Worm (Caenorhabditis elegans) whole organism, young adult: ENCODE data around the gene ZK1307.2.

Experiments used
- B0336.3 ChIP-seq: fragments of 200-800 bp; sonication (Bioruptor generic); IDR thresholded peaks from 2 replicates; pipeline ENCODE4 v1.3.6; 2022; ENCODE audit warnings: missing genetic modification characterization, missing compliant biosample characterization
- F23B12.7 ChIP-seq: sonication (generic microtip); optimal IDR thresholded peaks from 2 replicates; lab custom pipeline; 2017; ENCODE audit warnings: missing genetic modification characterization, mild to moderate bottlenecking, missing compliant biosample characterization, antibody characterized with exemption, moderate library complexity; ENCODE audit not compliant: insufficient read depth
- F37B4.10 ChIP-seq: fragments of 200-800 bp; sonication (Bioruptor generic); IDR thresholded peaks from 2 replicates; pipeline ENCODE4 v1.3.6; 2022; ENCODE audit warnings: missing genetic modification characterization, missing compliant biosample characterization
- F49E8.2 ChIP-seq: sonication (generic microtip); optimal IDR thresholded peaks from 3 replicates; lab custom pipeline; 2017; ENCODE audit warnings: missing genetic modification characterization, mild to moderate bottlenecking, missing compliant biosample characterization, antibody characterized with exemption, moderate library complexity; ENCODE audit not compliant: insufficient read depth
- F52B5.7 ChIP-seq: sonication (generic microtip); optimal IDR thresholded peaks from 2 replicates; lab custom pipeline; 2016; ENCODE audit warnings: mild to moderate bottlenecking, missing genetic modification characterization, missing compliant biosample characterization
- F57C9.4 ChIP-seq: sonication (generic microtip); optimal IDR thresholded peaks from 2 replicates; lab custom pipeline; 2017; ENCODE audit warnings: mild to moderate bottlenecking, missing genetic modification characterization, missing compliant biosample characterization
- T07F8.4 ChIP-seq: sonication (generic microtip); optimal IDR thresholded peaks from 2 replicates; lab custom pipeline; 2016; ENCODE audit warnings: mild to moderate bottlenecking, missing genetic modification characterization, moderate library complexity, missing compliant biosample characterization
- Y53G8AR.9 ChIP-seq: fragments of 200-800 bp; sonication (Bioruptor generic); conservative IDR thresholded peaks from 2 replicates; pipeline ENCODE4 v1.3.6; 2022; ENCODE audit warnings: missing genetic modification reagents, missing genetic modification characterization, missing compliant biosample characterization
- Y67H2A.10 ChIP-seq: fragments of 200-800 bp; sonication (Bioruptor generic); conservative IDR thresholded peaks from 2 replicates; pipeline ENCODE4 v1.3.6; 2022; ENCODE audit warnings: missing genetic modification reagents, missing genetic modification characterization, missing compliant biosample characterization
- ZK185.1 ChIP-seq: sonication (generic microtip); optimal IDR thresholded peaks from 2 replicates; lab custom pipeline; 2016; ENCODE audit warnings: mild to moderate bottlenecking, missing genetic modification characterization, missing compliant biosample characterization; ENCODE audit not compliant: poor library complexity, severe bottlenecking
- akir-1 ChIP-seq: fragments of 200-800 bp; sonication (Bioruptor generic); optimal IDR thresholded peaks from 2 replicates; lab custom pipeline; 2018; ENCODE audit warnings: mild to moderate bottlenecking, missing genetic modification characterization, moderate library complexity, missing compliant biosample characterization
- atf-7 ChIP-seq: sonication (generic microtip); optimal IDR thresholded peaks from 2 replicates; lab custom pipeline; 2017; ENCODE audit warnings: mild to moderate bottlenecking, missing genetic modification characterization, missing compliant biosample characterization
- attf-3 ChIP-seq: fragments of 200-800 bp; sonication (Bioruptor generic); conservative IDR thresholded peaks from 2 replicates; pipeline ENCODE4 v1.3.6; 2022; ENCODE audit warnings: missing genetic modification reagents, missing genetic modification characterization, missing compliant biosample characterization
- attf-5 ChIP-seq: fragments of 200-800 bp; sonication (Bioruptor generic); optimal IDR thresholded peaks from 2 replicates; lab custom pipeline; 2018; ENCODE audit warnings: mild to moderate bottlenecking, missing genetic modification characterization, missing compliant biosample characterization
- cebp-1 ChIP-seq, 2 experiments: fragments of 200-800 bp in 1 of 2; sonication (Bioruptor generic) in 1 of 2; sonication (generic microtip) in 1 of 2; IDR thresholded peaks in 1 of 2; optimal IDR thresholded peaks in 1 of 2; 2 replicates each; pipeline versions ENCODE4 v1.3.6 to Lab custom; 2017 to 2022; ENCODE audit warnings: missing compliant biosample characterization in 2 of 2, missing genetic modification characterization in 2 of 2, mild to moderate bottlenecking in 1 of 2, missing genetic modification reagents in 1 of 2, moderate library complexity in 1 of 2
- ceh-91 ChIP-seq: fragments of 200-800 bp; sonication (Bioruptor generic); IDR thresholded peaks from 2 replicates; pipeline ENCODE4 v1.3.6; 2022; ENCODE audit warnings: missing genetic modification reagents, missing genetic modification characterization, missing compliant biosample characterization
- dox-1 ChIP-seq: fragments of 200-800 bp; sonication (Bioruptor generic); IDR thresholded peaks from 2 replicates; pipeline ENCODE4 v1.3.6; 2022; ENCODE audit warnings: missing genetic modification reagents, missing genetic modification characterization, missing compliant biosample characterization
- dpl-1 ChIP-seq: fragments of 150-350 bp; optimal IDR thresholded peaks from 2 replicates; lab custom pipeline; 2014; ENCODE audit warnings: missing biosample characterization, missing genetic modification reagents, missing genetic modification characterization
- egl-18 ChIP-seq: fragments of 200-800 bp; sonication (Bioruptor generic); IDR thresholded peaks from 2 replicates; pipeline ENCODE4 v1.3.6; 2022; ENCODE audit warnings: missing genetic modification reagents, missing genetic modification characterization, missing compliant biosample characterization
- ekl-4 ChIP-seq: fragments of 200-800 bp; sonication (Bioruptor generic); IDR thresholded peaks from 2 replicates; pipeline ENCODE4 v1.3.6; 2022; ENCODE audit warnings: missing genetic modification reagents, missing genetic modification characterization, missing compliant biosample characterization
- gei-17 ChIP-seq: fragments of 200-800 bp; sonication (Bioruptor generic); optimal IDR thresholded peaks from 2 replicates; lab custom pipeline; 2018; ENCODE audit warnings: mild to moderate bottlenecking, missing genetic modification characterization, missing compliant biosample characterization
- hmg-1.2 ChIP-seq: fragments of 200-800 bp; sonication (Bioruptor generic); IDR thresholded peaks from 2 replicates; pipeline ENCODE4 v1.3.6; 2022; ENCODE audit warnings: missing genetic modification reagents, missing genetic modification characterization, missing compliant biosample characterization
- hmg-20 ChIP-seq: fragments of 200-800 bp; sonication (Bioruptor generic); IDR thresholded peaks from 2 replicates; pipeline ENCODE4 v1.3.6; 2022; ENCODE audit warnings: missing genetic modification reagents, missing genetic modification characterization, missing compliant biosample characterization
- let-607 ChIP-seq, 2 experiments: fragments of 200-800 bp in 1 of 2; sonication (Bioruptor generic) in 1 of 2; sonication (generic microtip) in 1 of 2; optimal IDR thresholded peaks; 2 replicates each; lab custom pipeline; 2016 to 2018; ENCODE audit warnings: mild to moderate bottlenecking in 2 of 2, missing compliant biosample characterization in 2 of 2, missing genetic modification characterization in 2 of 2, moderate library complexity in 2 of 2, missing genotype in 1 of 2
- lin-26 ChIP-seq: fragments of 200-800 bp; sonication (Bioruptor generic); IDR thresholded peaks from 2 replicates; pipeline ENCODE4 v1.3.6; 2022; ENCODE audit warnings: missing genetic modification reagents, missing genetic modification characterization, missing compliant biosample characterization
- lsl-1 ChIP-seq: fragments of 200-800 bp; sonication (Bioruptor generic); optimal IDR thresholded peaks from 2 replicates; lab custom pipeline; 2018; ENCODE audit warnings: mild to moderate bottlenecking, missing genetic modification characterization, moderate library complexity, missing compliant biosample characterization
- madf-3 ChIP-seq: fragments of 200-800 bp; sonication (Bioruptor generic); IDR thresholded peaks from 2 replicates; pipeline ENCODE4 v1.3.6; 2022; ENCODE audit warnings: missing genetic modification reagents, missing genetic modification characterization, missing compliant biosample characterization
- mel-28 ChIP-seq: sonication (generic microtip); optimal IDR thresholded peaks from 2 replicates; lab custom pipeline; 2016; ENCODE audit warnings: borderline replicate concordance, mild to moderate bottlenecking, missing genetic modification characterization, missing compliant biosample characterization
- mxl-1 ChIP-seq: sonication (generic microtip); optimal IDR thresholded peaks from 2 replicates; lab custom pipeline; 2016; ENCODE audit warnings: missing genetic modification characterization, missing compliant biosample characterization
- nfya-1 ChIP-seq: sonication (generic microtip); optimal IDR thresholded peaks from 2 replicates; lab custom pipeline; 2017; ENCODE audit warnings: antibody characterized with exemption, missing compliant biosample characterization, missing genetic modification characterization, borderline replicate concordance; ENCODE audit not compliant: insufficient read depth
- nhr-120 ChIP-seq: fragments of 200-800 bp; sonication (Bioruptor generic); IDR thresholded peaks from 2 replicates; pipeline ENCODE4 v1.3.6; 2022; ENCODE audit warnings: missing genetic modification characterization, missing compliant biosample characterization
- nhr-27 ChIP-seq: fragments of 200-800 bp; sonication (Bioruptor generic); optimal IDR thresholded peaks from 2 replicates; lab custom pipeline; 2018; ENCODE audit warnings: mild to moderate bottlenecking, missing genetic modification characterization, moderate library complexity, missing compliant biosample characterization
- nhr-80 ChIP-seq: sonication (generic microtip); optimal IDR thresholded peaks from 2 replicates; lab custom pipeline; 2016; ENCODE audit warnings: missing genetic modification characterization, missing compliant biosample characterization
- rec-8 ChIP-seq, 2 experiments: sonication (generic microtip); optimal IDR thresholded peaks; 2 replicates each; lab custom pipeline; 2016; ENCODE audit warnings: mild to moderate bottlenecking in 2 of 2, missing genetic modification characterization in 2 of 2, missing genetic modification reagents in 2 of 2, missing genotype in 2 of 2, missing biosample characterization in 1 of 2, missing compliant biosample characterization in 1 of 2, moderate library complexity in 1 of 2
- repo-1 ChIP-seq: sonication (generic microtip); optimal IDR thresholded peaks from 2 replicates; lab custom pipeline; 2017; ENCODE audit warnings: mild to moderate bottlenecking, missing genetic modification characterization, missing compliant biosample characterization
- rpc-1 ChIP-seq, 2 experiments: fragments of 150-350 bp in 1 of 2; sonication (generic microtip) in 1 of 2; optimal IDR thresholded peaks; 2 replicates each; lab custom pipeline; 2014 to 2018; ENCODE audit warnings: missing biosample characterization in 1 of 2, missing genetic modification characterization in 1 of 2, missing genetic modification reagents in 1 of 2, missing genotype in 1 of 2
- xnd-1 ChIP-seq: sonication (generic microtip); optimal IDR thresholded peaks from 2 replicates; lab custom pipeline; 2016; ENCODE audit warnings: missing genotype, missing genetic modification reagents, missing genetic modification characterization, missing compliant biosample characterization
- zim-3 ChIP-seq: sonication (generic microtip); optimal IDR thresholded peaks from 2 replicates; lab custom pipeline; 2017; ENCODE audit warnings: mild to moderate bottlenecking, missing genetic modification characterization, moderate library complexity, missing compliant biosample characterization
- ztf-18 ChIP-seq: sonication (generic microtip); optimal IDR thresholded peaks from 2 replicates; lab custom pipeline; 2016; ENCODE audit warnings: missing genotype, mild to moderate bottlenecking, missing genetic modification characterization, missing compliant biosample characterization
- ztf-25 ChIP-seq: fragments of 200-800 bp; sonication (Bioruptor generic); IDR thresholded peaks from 2 replicates; pipeline ENCODE4 v1.3.6; 2022; ENCODE audit warnings: missing genetic modification reagents, missing genetic modification characterization, missing compliant biosample characterization
- ztf-28 ChIP-seq: fragments of 200-800 bp; sonication (Bioruptor generic); IDR thresholded peaks from 2 replicates; pipeline ENCODE4 v1.3.6; 2022; ENCODE audit warnings: missing genetic modification reagents, missing genetic modification characterization, missing compliant biosample characterization

Gene ZK1307.2

DNA sequence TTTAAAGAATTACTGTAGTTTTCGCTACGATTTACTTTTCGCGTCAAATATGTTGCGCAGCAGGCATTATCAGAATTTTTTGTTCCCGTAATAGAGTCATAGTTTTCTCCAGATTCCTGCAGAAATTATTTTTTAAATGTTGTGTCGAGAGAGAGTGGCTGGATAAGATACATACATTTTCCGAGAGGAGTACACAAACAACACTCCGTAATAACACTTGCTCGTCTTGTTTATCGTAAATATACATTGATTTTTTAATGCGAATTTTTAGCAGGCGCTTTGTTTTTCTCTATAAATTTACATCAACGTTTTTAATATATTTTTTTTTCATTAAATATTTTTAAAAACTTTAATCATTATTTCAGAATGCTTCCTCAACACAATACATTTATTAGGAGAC is 15.2 kb upstream of the ZK1307.2 start, which contains the start of gene taf-8:
Gene taf-8 (plus strand): TSS at position 360 of the 400 bp plus-strand sequence.
- TF ChIP-seq F52B5.7 (tag; lab: Kevin White, UChicago) (no peak), gei-17 (GFP tag; lab: Kevin White, UChicago) (no peak), zim-3 (tag; lab: Kevin White, UChicago) (no peak), dpl-1 (GFP tag; lab: Kevin White, UChicago) (no peak), akir-1 (GFP tag; lab: Kevin White, UChicago) (no peak), rpc-1 (optimal IDR thresholded peaks at IDR 0.05; lab: Kevin White, UChicago) (no peak), rpc-1 (tag; optimal IDR thresholded peaks at IDR 0.05; lab: Kevin White, UChicago) (no peak), attf-3 (GFP tag; lab: Robert Waterston, UW) (peak; percentile 95), T07F8.4 (tag; lab: Kevin White, UChicago) (no peak), F57C9.4 (tag; lab: Kevin White, UChicago) (no peak), ZK185.1 (tag; lab: Kevin White, UChicago) (no peak), rec-8 (tag; optimal IDR thresholded peaks at IDR 0.05; lab: Kevin White, UChicago) (no peak), nhr-27 (tag; lab: Kevin White, UChicago) (no peak), ztf-25 (GFP tag; lab: Robert Waterston, UW) (no peak), nhr-120 (GFP tag; lab: Robert Waterston, UW) (no peak), mxl-1 (tag; lab: Kevin White, UChicago) (no peak), F37B4.10 (GFP tag; lab: Robert Waterston, UW) (no peak), egl-18 (GFP tag; lab: Robert Waterston, UW) (no peak), lsl-1 (GFP tag; lab: Kevin White, UChicago) (peak; percentile 73), atf-7 (tag; lab: Kevin White, UChicago) (no peak), ztf-18 (tag; lab: Kevin White, UChicago) (no peak), Y67H2A.10 (GFP tag; lab: Robert Waterston, UW) (no peak), ceh-91 (no peak), Y53G8AR.9 (GFP tag; lab: Robert Waterston, UW) (no peak), madf-3 (GFP tag; lab: Robert Waterston, UW) (no peak), dox-1 (no peak), hmg-1.2 (peak; percentile 16; the same call in 1 of the 2 replicates)

DNA sequence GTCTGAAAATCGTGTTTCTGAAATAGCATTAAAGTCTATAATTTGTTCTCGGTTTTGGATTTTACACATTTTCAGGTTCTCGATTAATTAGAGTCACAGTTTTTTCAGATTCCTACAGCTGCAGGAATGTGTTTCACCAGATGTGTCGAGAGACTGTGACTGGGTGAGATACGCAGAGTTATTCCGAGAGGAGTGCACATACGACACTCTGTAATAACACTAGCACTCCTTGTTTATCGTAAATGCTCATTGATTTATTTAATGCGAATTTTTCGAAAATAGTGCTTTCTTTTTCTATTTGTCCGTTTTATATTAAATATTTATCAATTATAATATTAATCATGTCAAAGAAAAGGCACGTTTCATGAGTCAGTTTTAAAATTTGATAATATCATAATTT is 13.6 kb upstream of the ZK1307.2 start, which contains the start of gene ZK1320.11:
Gene ZK1320.11 (plus strand): TSS at position 243 of the 400 bp plus-strand sequence.
- TF ChIP-seq mel-28 (no peak), hmg-1.2 (peak; percentile 88), attf-3 (GFP tag; lab: Robert Waterston, UW) (0 out of 2 replicates have a peak, but pooled peaks have one; percentile 11)

DNA sequence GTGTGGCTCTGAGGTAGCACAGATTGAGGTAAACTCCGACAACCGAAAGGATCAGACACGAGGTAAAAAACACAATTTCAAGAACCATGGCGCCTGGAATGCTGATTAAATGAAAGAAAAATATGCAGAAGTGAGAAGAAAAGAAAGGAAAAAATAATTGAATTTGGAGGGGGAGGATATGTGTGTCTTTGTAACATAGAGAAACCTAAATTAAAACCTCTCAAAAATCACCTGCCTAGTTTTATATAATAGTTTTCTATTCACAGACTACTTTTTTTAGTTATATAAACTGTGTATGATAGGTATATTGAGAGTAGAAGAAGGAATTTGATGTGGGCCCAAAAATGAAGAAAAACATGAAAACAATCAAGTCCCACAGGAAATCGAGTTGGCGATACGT is 11.8 kb upstream of the ZK1307.2 start, which contains the start of gene ZK1320.5:
Gene ZK1320.5 (minus strand): TSS at position 101 of the 400 bp plus-strand sequence.
- no peak for TF ChIP-seq ceh-91
- no peak for TF ChIP-seq hmg-20 (GFP tag; lab: Robert Waterston, UW)
- TF ChIP-seq cebp-1 (GFP tag; IDR thresholded peaks at IDR 0.05; lab: Robert Waterston, UW) = no peak
- TF ChIP-seq cebp-1 (tag; optimal IDR thresholded peaks at IDR 0.05; lab: Kevin White, UChicago) = no peak
- TF ChIP-seq repo-1 (tag; lab: Kevin White, UChicago) = no peak
- no peak for TF ChIP-seq ztf-25 (GFP tag; lab: Robert Waterston, UW)
- TF ChIP-seq ztf-28 = no peak
- no peak for TF ChIP-seq lin-26 (GFP tag; lab: Robert Waterston, UW)
- no peak for TF ChIP-seq nfya-1
- no peak for TF ChIP-seq ekl-4 (GFP tag; lab: Robert Waterston, UW)
- no peak for TF ChIP-seq F23B12.7 (tag; lab: Kevin White, UChicago)
- TF ChIP-seq B0336.3 (GFP tag; lab: Robert Waterston, UW) = no peak
- no peak for TF ChIP-seq attf-5 (GFP tag; lab: Kevin White, UChicago)
- TF ChIP-seq akir-1 (GFP tag; lab: Kevin White, UChicago) = no peak
- no peak for TF ChIP-seq let-607 (tag; optimal IDR thresholded peaks at IDR 0.05; lab: Kevin White, UChicago)
- no peak for TF ChIP-seq F49E8.2 (tag; lab: Kevin White, UChicago)
- no peak for TF ChIP-seq nhr-80
- no peak for TF ChIP-seq atf-7 (tag; lab: Kevin White, UChicago)
- no peak for TF ChIP-seq xnd-1
